Fruit fly (Drosophila melanogaster) whole organism, prepupa: ENCODE measurements around the gene CG17134.

Source experiments
- Blimp-1 ChIP-seq: fragments of 200-800 bp; sonication (Bioruptor generic); optimal IDR thresholded peaks from 3 replicates; lab custom pipeline; 2017; ENCODE audit warnings: missing biosample characterization, missing genetic modification characterization, mild to moderate bottlenecking, moderate library complexity, missing genetic modification reagents
- CG10631 ChIP-seq: fragments of 200-800 bp; sonication (Bioruptor generic); optimal IDR thresholded peaks from 2 replicates; lab custom pipeline; 2016; ENCODE audit warnings: missing biosample characterization, missing genetic modification characterization
- CG10669 ChIP-seq: fragments of 200-800 bp; sonication (Bioruptor generic); optimal IDR thresholded peaks from 3 replicates; lab custom pipeline; 2018; ENCODE audit warnings: missing biosample characterization, mild to moderate bottlenecking, missing genetic modification characterization, moderate library complexity
- CG11762 ChIP-seq: fragments of 200-800 bp; sonication (Bioruptor generic); optimal IDR thresholded peaks from 3 replicates; lab custom pipeline; 2016; ENCODE audit warnings: missing biosample characterization, missing genetic modification characterization; ENCODE audit not compliant: insufficient read depth
- CG15336 ChIP-seq: fragments of 200-800 bp; sonication (Bioruptor generic); IDR thresholded peaks from 2 replicates; pipeline ENCODE4 v1.3.6; 2022; ENCODE audit warnings: missing biosample characterization, missing genetic modification characterization
- CG1621 ChIP-seq: fragments of 200-800 bp; sonication (Bioruptor generic); optimal IDR thresholded peaks from 3 replicates; lab custom pipeline; 2018; ENCODE audit warnings: missing biosample characterization, mild to moderate bottlenecking, missing genetic modification characterization
- CG16779 ChIP-seq: fragments of 200-800 bp; sonication (Bioruptor generic); optimal IDR thresholded peaks from 3 replicates; lab custom pipeline; 2017; ENCODE audit warnings: missing biosample characterization, mild to moderate bottlenecking, missing genetic modification characterization
- CG31627 ChIP-seq: fragments of 200-800 bp; sonication (Bioruptor generic); optimal IDR thresholded peaks from 3 replicates; lab custom pipeline; 2016; ENCODE audit warnings: missing biosample characterization, missing genetic modification characterization
- CG32006 ChIP-seq: fragments of 200-800 bp; sonication (Bioruptor generic); optimal IDR thresholded peaks from 3 replicates; lab custom pipeline; 2017; ENCODE audit warnings: missing biosample characterization, mild to moderate bottlenecking, missing genetic modification characterization
- CG34406 ChIP-seq: fragments of 200-800 bp; sonication (Bioruptor generic); optimal IDR thresholded peaks from 3 replicates; lab custom pipeline; 2016; ENCODE audit warnings: missing biosample characterization, missing genetic modification characterization
- CG3919 ChIP-seq: fragments of 200-800 bp; sonication (Bioruptor generic); optimal IDR thresholded peaks from 3 replicates; lab custom pipeline; 2016; ENCODE audit warnings: missing biosample characterization, missing genetic modification characterization
- CG4318 ChIP-seq: fragments of 200-800 bp; sonication (Bioruptor generic); optimal IDR thresholded peaks from 3 replicates; lab custom pipeline; 2017; ENCODE audit warnings: missing biosample characterization, mild to moderate bottlenecking, missing genetic modification characterization
- CG6163 ChIP-seq: fragments of 200-800 bp; sonication (Bioruptor generic); IDR thresholded peaks from 3 replicates; pipeline ENCODE4 v1.3.6; 2022; ENCODE audit warnings: missing biosample characterization, missing genetic modification characterization
- CG6276 ChIP-seq: fragments of 200-800 bp; sonication (Bioruptor generic); optimal IDR thresholded peaks from 2 replicates; lab custom pipeline; 2017; ENCODE audit warnings: missing biosample characterization, mild to moderate bottlenecking, missing genetic modification characterization
- CG6792 ChIP-seq: fragments of 200-800 bp; sonication (Bioruptor generic); optimal IDR thresholded peaks from 3 replicates; lab custom pipeline; 2016; ENCODE audit warnings: missing biosample characterization, missing genetic modification characterization
- CG6854 ChIP-seq: fragments of 200-800 bp; sonication (Bioruptor generic); optimal IDR thresholded peaks from 2 replicates; lab custom pipeline; 2017; ENCODE audit warnings: missing biosample characterization, mild to moderate bottlenecking, missing genetic modification characterization
- CG7368 ChIP-seq: fragments of 200-800 bp; sonication (Bioruptor generic); optimal IDR thresholded peaks from 3 replicates; lab custom pipeline; 2016; ENCODE audit warnings: missing biosample characterization, missing genetic modification characterization
- CG8632 ChIP-seq: fragments of 200-800 bp; sonication (Bioruptor generic); optimal IDR thresholded peaks from 3 replicates; lab custom pipeline; 2016; ENCODE audit warnings: missing biosample characterization, missing genetic modification characterization
- CG9139 ChIP-seq: fragments of 200-800 bp; sonication (Bioruptor generic); optimal IDR thresholded peaks from 3 replicates; lab custom pipeline; 2017; ENCODE audit warnings: missing biosample characterization, mild to moderate bottlenecking, missing genetic modification characterization
- Eip75B ChIP-seq: fragments of 200-800 bp; sonication (Bioruptor generic); optimal IDR thresholded peaks from 3 replicates; lab custom pipeline; 2016; ENCODE audit warnings: missing biosample characterization, missing genetic modification characterization
- Eip78C ChIP-seq: fragments of 200-800 bp; sonication (Bioruptor generic); peaks from one replicate; lab custom pipeline; 2016; ENCODE audit warnings: missing biosample characterization, missing genetic modification characterization
- Eip93F ChIP-seq: fragments of 200-800 bp; sonication (Bioruptor generic); optimal IDR thresholded peaks from 2 replicates; lab custom pipeline; 2016; ENCODE audit warnings: missing biosample characterization, mild to moderate bottlenecking, missing genetic modification characterization
- Gug ChIP-seq: fragments of 200-800 bp; sonication (Bioruptor generic); IDR thresholded peaks from 2 replicates; pipeline ENCODE4 v1.3.6; 2022; ENCODE audit warnings: missing biosample characterization, missing genetic modification characterization
- Hr4 ChIP-seq: fragments of 200-800 bp; sonication (Bioruptor generic); optimal IDR thresholded peaks from 3 replicates; lab custom pipeline; 2016; ENCODE audit warnings: missing biosample characterization, missing genetic modification characterization
- Lpt ChIP-seq: fragments of 200-800 bp; sonication (Bioruptor generic); optimal IDR thresholded peaks from 3 replicates; lab custom pipeline; 2016; ENCODE audit warnings: missing biosample characterization, missing genetic modification characterization
- OdsH ChIP-seq: fragments of 200-800 bp; sonication (Bioruptor generic); optimal IDR thresholded peaks from 3 replicates; lab custom pipeline; 2016; ENCODE audit warnings: missing biosample characterization, missing genetic modification characterization
- Smox ChIP-seq: fragments of 200-800 bp; sonication (Bioruptor generic); optimal IDR thresholded peaks from 3 replicates; lab custom pipeline; 2016; ENCODE audit warnings: missing biosample characterization, missing genetic modification characterization
- Sox102F ChIP-seq: fragments of 200-800 bp; sonication (Bioruptor generic); optimal IDR thresholded peaks from 2 replicates; lab custom pipeline; 2016; ENCODE audit warnings: missing biosample characterization, mild to moderate bottlenecking, missing genetic modification characterization
- Sox14 ChIP-seq: fragments of 200-800 bp; sonication (Bioruptor generic); optimal IDR thresholded peaks from 3 replicates; lab custom pipeline; 2016; ENCODE audit warnings: missing biosample characterization, missing genetic modification characterization
- Sox15 ChIP-seq: fragments of 200-800 bp; sonication (Bioruptor generic); optimal IDR thresholded peaks from 3 replicates; lab custom pipeline; 2016; ENCODE audit warnings: missing biosample characterization, missing genetic modification characterization
- achi ChIP-seq: fragments of 200-800 bp; sonication (Bioruptor generic); optimal IDR thresholded peaks from 3 replicates; lab custom pipeline; 2016; ENCODE audit warnings: missing biosample characterization, missing genetic modification characterization
- acj6 ChIP-seq: fragments of 200-800 bp; sonication (Bioruptor generic); optimal IDR thresholded peaks from 3 replicates; lab custom pipeline; 2016; ENCODE audit warnings: missing biosample characterization, missing genetic modification characterization
- dsx ChIP-seq: fragments of 200-800 bp; optimal IDR thresholded peaks from 3 replicates; lab custom pipeline; 2019; ENCODE audit warnings: missing biosample characterization, mild to moderate bottlenecking, missing genetic modification characterization, moderate library complexity; ENCODE audit not compliant: poor library complexity, severe bottlenecking
- eg ChIP-seq: fragments of 200-800 bp; sonication (Bioruptor generic); IDR thresholded peaks from 3 replicates; pipeline ENCODE4 v1.3.6; 2022; ENCODE audit warnings: missing biosample characterization, missing genetic modification characterization
- fd59A ChIP-seq: fragments of 200-800 bp; sonication (Bioruptor generic); optimal IDR thresholded peaks from 2 replicates; lab custom pipeline; 2017; ENCODE audit warnings: missing biosample characterization, mild to moderate bottlenecking, missing genetic modification characterization, missing genetic modification reagents
- lz ChIP-seq: fragments of 200-800 bp; sonication (Bioruptor generic); optimal IDR thresholded peaks from 3 replicates; lab custom pipeline; 2016; ENCODE audit warnings: missing biosample characterization, missing genetic modification characterization
- salr ChIP-seq, 2 experiments: fragments of 200-800 bp; sonication (Bioruptor generic); optimal IDR thresholded peaks; 3 replicates each; lab custom pipeline; 2016 to 2018; ENCODE audit warnings: missing biosample characterization in 2 of 2, missing genetic modification characterization in 2 of 2, mild to moderate bottlenecking in 1 of 2
- spab ChIP-seq: fragments of 200-800 bp; sonication (Bioruptor generic); optimal IDR thresholded peaks from 2 replicates; lab custom pipeline; 2017; ENCODE audit warnings: missing biosample characterization, mild to moderate bottlenecking, missing genetic modification characterization, missing genetic modification reagents
- ss ChIP-seq, 2 experiments: fragments of 200-800 bp; sonication (Bioruptor generic); optimal IDR thresholded peaks; 2 replicates in 1 of 2; 3 replicates in 1 of 2; lab custom pipeline; 2017 to 2018; ENCODE audit warnings: mild to moderate bottlenecking in 2 of 2, missing biosample characterization in 2 of 2, missing genetic modification characterization in 2 of 2, moderate library complexity in 1 of 2
- svp ChIP-seq: fragments of 200-800 bp; sonication (Bioruptor generic); peaks from one replicate; lab custom pipeline; 2016; ENCODE audit warnings: missing biosample characterization, missing genetic modification characterization
- topi ChIP-seq: fragments of 200-800 bp; sonication (Bioruptor generic); optimal IDR thresholded peaks from 3 replicates; lab custom pipeline; 2016; ENCODE audit warnings: missing biosample characterization, missing genetic modification characterization
- vri ChIP-seq: fragments of 200-800 bp; sonication (Bioruptor generic); optimal IDR thresholded peaks from 3 replicates; lab custom pipeline; 2016; ENCODE audit warnings: missing biosample characterization, mild to moderate bottlenecking, missing genetic modification characterization

Gene CG17134

DNA sequence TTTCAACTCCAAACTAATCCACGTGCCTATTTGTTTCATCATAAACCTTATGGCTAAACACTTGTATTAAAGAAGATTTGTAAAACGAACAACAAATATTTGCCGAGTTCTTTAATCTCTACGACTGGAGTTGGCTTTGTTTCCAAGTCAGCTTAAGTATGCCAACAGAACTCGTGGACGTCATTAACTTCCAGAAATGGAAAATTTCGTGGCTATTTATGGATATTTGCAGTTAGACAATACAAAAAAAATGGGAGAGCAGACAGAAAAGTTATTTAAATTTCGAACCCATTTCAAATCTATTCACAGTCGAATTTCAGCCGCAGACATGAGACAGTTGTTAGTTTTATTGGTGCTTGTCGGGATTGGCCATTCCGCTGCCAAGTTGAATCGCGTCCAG is at the start of gene CG17134:
Gene CG17134, plus strand, starts transcription at position 301 of the 400 bp plus-strand sequence.
- no peak for TF ChIP-seq topi (GFP tag; lab: Kevin White, UChicago)
- TF ChIP-seq CG7368 (GFP tag; lab: Kevin White, UChicago): no peak
- TF ChIP-seq Lpt (GFP tag; lab: Kevin White, UChicago): no peak
- no peak for TF ChIP-seq ss (GFP tag; optimal IDR thresholded peaks at IDR 0.05; lab: Kevin White, UChicago)

DNA sequence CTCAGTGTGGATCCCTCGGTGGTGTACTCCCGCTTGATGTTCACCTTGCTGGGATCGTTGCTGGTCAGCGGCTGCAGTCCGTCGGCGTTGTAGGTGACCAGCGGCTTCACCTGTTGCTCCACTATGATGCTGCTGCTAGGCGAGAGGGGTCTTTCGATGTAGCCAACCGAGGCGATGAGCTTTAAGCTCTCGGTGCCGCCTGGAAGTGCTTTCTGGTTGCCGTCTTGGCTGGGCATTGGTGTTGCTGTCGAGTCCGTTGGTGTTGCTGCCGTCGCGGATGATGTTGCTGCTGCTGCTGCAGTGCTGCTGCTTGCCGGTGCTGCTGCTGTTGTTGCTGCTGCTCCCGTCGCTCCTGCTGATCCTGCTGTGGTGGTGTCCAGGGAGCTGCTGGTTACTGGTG is 46.5 kb upstream of the CG17134 start:
- TF ChIP-seq lz (no peak), CG6854 (GFP tag; lab: Kevin White, UChicago) (no peak), fd59A (GFP tag; lab: Kevin White, UChicago) (no peak), salr (GFP tag; optimal IDR thresholded peaks at IDR 0.05; lab: Kevin White, UChicago) (no peak), achi (GFP tag; lab: Kevin White, UChicago) (no peak), Sox15 (no peak), CG6276 (GFP tag; lab: Kevin White, UChicago) (no peak), CG8632 (no peak), spab (GFP tag; lab: Kevin White, UChicago) (no peak), vri (GFP tag; lab: Kevin White, UChicago) (no peak), CG6792 (no peak), Smox (GFP tag; lab: Kevin White, UChicago) (no peak), CG3919 (GFP tag; lab: Kevin White, UChicago) (peak; percentile 94), eg (0 out of 3 replicates have a peak, but pooled peaks have one; percentile 12)

DNA sequence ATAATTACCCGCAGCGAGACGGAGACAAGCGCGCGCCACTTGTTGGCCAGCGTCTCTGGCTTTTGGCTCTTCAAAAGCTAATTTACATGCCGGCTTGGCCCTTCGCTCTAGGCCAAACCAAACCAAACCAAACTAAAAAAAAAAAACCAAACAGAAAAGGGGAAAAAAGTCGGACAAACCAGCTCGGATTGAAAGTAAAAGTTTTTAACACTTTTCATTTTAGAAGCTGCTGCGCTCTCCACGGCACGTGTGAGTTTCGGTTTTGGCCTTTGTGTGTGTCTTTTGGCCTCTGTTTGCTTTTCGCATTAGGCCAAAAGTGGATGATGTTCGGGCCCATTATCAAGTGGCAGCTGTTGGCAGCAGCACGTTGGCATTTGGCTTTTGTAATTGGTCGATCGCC is 39.3 kb upstream of the CG17134 start:
- peak; percentile 38 for TF ChIP-seq Blimp-1
- no peak for TF ChIP-seq CG1621 (tag; lab: Kevin White, UChicago)
- no peak for TF ChIP-seq CG9139 (GFP tag; lab: Kevin White, UChicago)

DNA sequence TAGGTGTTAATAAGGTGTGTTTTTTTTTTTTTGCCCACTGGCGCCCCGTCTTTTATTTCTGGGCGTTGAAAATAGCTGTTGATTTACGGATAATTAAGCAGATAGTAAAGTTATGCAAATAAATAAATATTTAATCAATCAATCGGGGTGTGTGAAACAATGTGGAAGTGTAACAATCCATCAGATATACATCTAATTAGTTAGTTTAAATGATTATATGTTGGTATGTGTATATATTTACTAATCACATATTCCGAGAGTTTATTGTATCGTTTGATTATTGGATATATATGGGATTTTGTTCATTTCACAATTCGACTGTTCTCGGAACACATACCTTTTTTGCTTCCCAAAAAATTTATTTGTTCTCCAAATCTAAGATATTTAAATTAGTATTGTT is 30.6 kb upstream of the CG17134 start, which contains the start of gene CG31870:
Gene CG31870, plus strand, starts transcription at position 301 of the 400 bp plus-strand sequence.
- TF ChIP-seq CG11762 (GFP tag; lab: Kevin White, UChicago) (no peak), CG9139 (GFP tag; lab: Kevin White, UChicago) (no peak), CG1621 (tag; lab: Kevin White, UChicago) (no peak)

DNA sequence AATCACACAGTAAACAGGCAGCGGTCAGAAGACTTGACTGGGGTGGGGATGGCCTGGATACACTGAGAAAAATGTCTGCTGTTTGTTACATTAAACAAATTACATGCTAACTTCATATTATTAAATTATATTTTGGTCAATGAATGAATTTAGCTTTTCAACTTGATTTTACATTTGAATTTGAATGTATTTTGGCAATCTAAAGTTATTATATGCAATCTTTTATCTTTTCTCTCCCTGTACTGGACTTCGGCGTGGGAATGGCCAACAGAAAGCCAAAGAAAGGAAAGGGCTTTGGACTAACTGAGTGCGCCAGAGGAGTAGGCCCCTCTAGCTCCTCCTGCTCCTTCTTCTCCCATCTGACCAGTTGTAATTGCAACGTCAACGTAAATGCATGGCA is 29.2 kb upstream of the CG17134 start:
- TF ChIP-seq CG4318 (GFP tag; lab: Kevin White, UChicago) (no peak), CG6854 (GFP tag; lab: Kevin White, UChicago) (peak; percentile 73), CG6163 (GFP tag; lab: Robert Waterston, UW) (peak; percentile 67; the same call in 2 of the 3 replicates), Eip93F (GFP tag; lab: Kevin White, UChicago) (peak; percentile 33), Sox102F (GFP tag; lab: Kevin White, UChicago) (peak; percentile 68), acj6 (GFP tag; lab: Kevin White, UChicago) (peak; percentile 47), eg (no peak), CG32006 (GFP tag; lab: Kevin White, UChicago) (peak; percentile 36), dsx (GFP tag; lab: Kevin White, UChicago) (peak; percentile 21), CG31627 (GFP tag; lab: Kevin White, UChicago) (peak; percentile 59), CG6276 (GFP tag; lab: Kevin White, UChicago) (no peak), Sox14 (GFP tag; lab: Kevin White, UChicago) (peak; percentile 62), Lpt (GFP tag; lab: Kevin White, UChicago) (peak; percentile 9), spab (GFP tag; lab: Kevin White, UChicago) (peak; percentile 46), CG3919 (GFP tag; lab: Kevin White, UChicago) (peak; percentile 60), CG10631 (GFP tag; lab: Kevin White, UChicago) (peak; percentile 56), CG34406 (GFP tag; lab: Kevin White, UChicago) (peak; percentile 56), svp (GFP tag; lab: Kevin White, UChicago) (peak; percentile 91), CG16779 (tag; lab: Kevin White, UChicago) (peak; percentile 41), Eip75B (peak; percentile 80), Sox15 (no peak), Hr4 (GFP tag; lab: Kevin White, UChicago) (no peak), CG15336 (peak; percentile 58), CG10669 (GFP tag; lab: Kevin White, UChicago) (peak; percentile 14), CG9139 (GFP tag; lab: Kevin White, UChicago) (no peak), Eip78C (peak; percentile 90), Gug (GFP tag; lab: Robert Waterston, UW) (peak; percentile 42; the same call in 1 of the 2 replicates), fd59A (GFP tag; lab: Kevin White, UChicago) (peak; percentile 1), OdsH (GFP tag; lab: Kevin White, UChicago) (peak; percentile 46)
